Worm (Caenorhabditis elegans): ENCODE data around the gene sqt-3.

Gene sqt-3

ce11 chrV:12349365-12349764 is 3.2 kb upstream of the sqt-3 start:
- no peak for TF ChIP-seq tab-1 (GFP tag; IDR thresholded peaks at IDR 0.05)
- TF ChIP-seq cog-1 (tag; optimal IDR thresholded peaks at IDR 0.05): no peak
- TF ChIP-seq T22C8.4 (GFP tag; IDR thresholded peaks at IDR 0.05): no peak
- TF ChIP-seq klf-2 (GFP tag; conservative IDR thresholded peaks at IDR 0.05): no peak
- TF ChIP-seq flt-1 (GFP tag; IDR thresholded peaks at IDR 0.05): no peak
- TF ChIP-seq ztf-23 (GFP tag; IDR thresholded peaks at IDR 0.05): no peak
- no peak for TF ChIP-seq ztf-29 (GFP tag; IDR thresholded peaks at IDR 0.05)

ce11 chrV:12351842-12352241 is 703 bp upstream of the sqt-3 start:
- TF ChIP-seq ztf-23 (GFP tag; IDR thresholded peaks at IDR 0.05): no peak
- no peak for TF ChIP-seq T22C8.4 (GFP tag; IDR thresholded peaks at IDR 0.05)
- no peak for TF ChIP-seq klf-2 (GFP tag; conservative IDR thresholded peaks at IDR 0.05)
- TF ChIP-seq cog-1 (tag; optimal IDR thresholded peaks at IDR 0.05): no peak
- TF ChIP-seq flt-1 (GFP tag; IDR thresholded peaks at IDR 0.05): no peak
- TF ChIP-seq med-1 (GFP tag; optimal IDR thresholded peaks at IDR 0.05; ENCODE audit: insufficient read depth): no peak
- no peak for TF ChIP-seq tab-1 (GFP tag; IDR thresholded peaks at IDR 0.05)
- no peak for TF ChIP-seq ref-1 (GFP tag; conservative IDR thresholded peaks at IDR 0.05)
- TF ChIP-seq ztf-29 (GFP tag; IDR thresholded peaks at IDR 0.05): no peak

ce11 chrV:12352881-12353280 is 336 bp downstream of the sqt-3 start:
- TF ChIP-seq tab-1 (GFP tag; IDR thresholded peaks at IDR 0.05): no peak
- TF ChIP-seq ztf-29 (GFP tag; IDR thresholded peaks at IDR 0.05): no peak
- TF ChIP-seq ref-1 (GFP tag; conservative IDR thresholded peaks at IDR 0.05): no peak
- TF ChIP-seq T22C8.4 (GFP tag; IDR thresholded peaks at IDR 0.05): no peak; the same call in 1 of the 2 replicates
- TF ChIP-seq cog-1 (tag; optimal IDR thresholded peaks at IDR 0.05): no peak
- TF ChIP-seq med-1 (GFP tag; optimal IDR thresholded peaks at IDR 0.05; ENCODE audit: insufficient read depth): no peak
- no peak for TF ChIP-seq klf-2 (GFP tag; conservative IDR thresholded peaks at IDR 0.05)
- TF ChIP-seq flt-1 (GFP tag; IDR thresholded peaks at IDR 0.05): no peak
- no peak for TF ChIP-seq ztf-23 (GFP tag; IDR thresholded peaks at IDR 0.05)

ce11 chrV:12353505-12353904 is 960 bp downstream of the sqt-3 start:
- TF ChIP-seq ref-1 (GFP tag; conservative IDR thresholded peaks at IDR 0.05) (no peak), ztf-23 (GFP tag; IDR thresholded peaks at IDR 0.05) (no peak), med-1 (GFP tag; optimal IDR thresholded peaks at IDR 0.05; ENCODE audit: insufficient read depth) (no peak), T22C8.4 (GFP tag; IDR thresholded peaks at IDR 0.05) (peak; percentile 43; the same call in 1 of the 2 replicates), flt-1 (GFP tag; IDR thresholded peaks at IDR 0.05) (no peak; the same call in 1 of the 2 replicates), ztf-29 (GFP tag; IDR thresholded peaks at IDR 0.05) (peak; percentile 12; the same call in 1 of the 2 replicates), cog-1 (tag; optimal IDR thresholded peaks at IDR 0.05) (no peak), klf-2 (GFP tag; conservative IDR thresholded peaks at IDR 0.05) (no peak), tab-1 (GFP tag; IDR thresholded peaks at IDR 0.05) (no peak)

ce11 chrV:12354193-12354830 is 1.8 kb downstream of the sqt-3 start:
- TF ChIP-seq med-1 (GFP tag; optimal IDR thresholded peaks at IDR 0.05; ENCODE audit: insufficient read depth) (no peak), ref-1 (GFP tag; conservative IDR thresholded peaks at IDR 0.05) (no peak), ztf-29 (GFP tag; IDR thresholded peaks at IDR 0.05) (no peak), flt-1 (GFP tag; IDR thresholded peaks at IDR 0.05) (peak; percentile 54; the same call in 1 of the 2 replicates), tab-1 (GFP tag; IDR thresholded peaks at IDR 0.05) (no peak)

- no peak for TF ChIP-seq med-1 (GFP tag; optimal IDR thresholded peaks at IDR 0.05; ENCODE audit: insufficient read depth)
- no peak for TF ChIP-seq ztf-29 (GFP tag; IDR thresholded peaks at IDR 0.05)
- no peak for TF ChIP-seq ztf-23 (GFP tag; IDR thresholded peaks at IDR 0.05)
- no peak for TF ChIP-seq klf-2 (GFP tag; conservative IDR thresholded peaks at IDR 0.05)
- no peak for TF ChIP-seq cog-1 (tag; optimal IDR thresholded peaks at IDR 0.05)
- no peak for TF ChIP-seq T22C8.4 (GFP tag; IDR thresholded peaks at IDR 0.05)
- TF ChIP-seq ref-1 (GFP tag; conservative IDR thresholded peaks at IDR 0.05): no peak
- no peak for TF ChIP-seq flt-1 (GFP tag; IDR thresholded peaks at IDR 0.05)
- TF ChIP-seq tab-1 (GFP tag; IDR thresholded peaks at IDR 0.05): no peak
These were observed 5.1 kb downstream of the sqt-3 start for ce11 chrV:12357632-12358031.

- no peak for TF ChIP-seq tab-1 (GFP tag; IDR thresholded peaks at IDR 0.05)
- TF ChIP-seq T22C8.4 (GFP tag; IDR thresholded peaks at IDR 0.05): no peak
- no peak for TF ChIP-seq ref-1 (GFP tag; conservative IDR thresholded peaks at IDR 0.05)
- no peak for TF ChIP-seq ztf-29 (GFP tag; IDR thresholded peaks at IDR 0.05)
- TF ChIP-seq flt-1 (GFP tag; IDR thresholded peaks at IDR 0.05): no peak
- no peak for TF ChIP-seq ztf-23 (GFP tag; IDR thresholded peaks at IDR 0.05)
- no peak for TF ChIP-seq med-1 (GFP tag; optimal IDR thresholded peaks at IDR 0.05; ENCODE audit: insufficient read depth)
- TF ChIP-seq klf-2 (GFP tag; conservative IDR thresholded peaks at IDR 0.05): no peak
- TF ChIP-seq cog-1 (tag; optimal IDR thresholded peaks at IDR 0.05): no peak
These were observed 5.8 kb downstream of the sqt-3 start, which contains the start of gene F23H12.5 for ce11 chrV:12358347-12358746. Gene F23H12.5 (plus strand): TSS chrV:12358647.

ce11 chrV:12361644-12362043 is 9.1 kb downstream of the sqt-3 start, which contains the start of gene fipr-1:
Gene fipr-1 (minus strand): TSS chrV:12361744.
- TF ChIP-seq cog-1 (tag; optimal IDR thresholded peaks at IDR 0.05) (no peak), med-1 (GFP tag; optimal IDR thresholded peaks at IDR 0.05; ENCODE audit: insufficient read depth) (no peak), flt-1 (GFP tag; IDR thresholded peaks at IDR 0.05) (no peak), tab-1 (GFP tag; IDR thresholded peaks at IDR 0.05) (no peak)

- TF ChIP-seq cog-1 (tag; optimal IDR thresholded peaks at IDR 0.05): no peak
- TF ChIP-seq med-1 (GFP tag; optimal IDR thresholded peaks at IDR 0.05; ENCODE audit: insufficient read depth): no peak
- no peak for TF ChIP-seq ztf-29 (GFP tag; IDR thresholded peaks at IDR 0.05)
- TF ChIP-seq T22C8.4 (GFP tag; IDR thresholded peaks at IDR 0.05): no peak
- TF ChIP-seq ref-1 (GFP tag; conservative IDR thresholded peaks at IDR 0.05): no peak
- TF ChIP-seq tab-1 (GFP tag; IDR thresholded peaks at IDR 0.05): no peak
- TF ChIP-seq ztf-23 (GFP tag; IDR thresholded peaks at IDR 0.05): no peak
- TF ChIP-seq klf-2 (GFP tag; conservative IDR thresholded peaks at IDR 0.05): no peak
- TF ChIP-seq flt-1 (GFP tag; IDR thresholded peaks at IDR 0.05): no peak
These were observed 12.6 kb downstream of the sqt-3 start, which contains the start of gene fipr-2 for ce11 chrV:12365104-12365503. Gene fipr-2 (plus strand): TSS chrV:12365348.

ce11 chrV:12369437-12369836 is 16.9 kb downstream of the sqt-3 start, which contains the start of gene gcy-13:
Gene gcy-13 (minus strand): TSS chrV:12369537.
- no peak for TF ChIP-seq tab-1 (GFP tag; IDR thresholded peaks at IDR 0.05)
- TF ChIP-seq med-1 (GFP tag; optimal IDR thresholded peaks at IDR 0.05; ENCODE audit: insufficient read depth): no peak
- no peak for TF ChIP-seq ref-1 (GFP tag; conservative IDR thresholded peaks at IDR 0.05)
- TF ChIP-seq ztf-29 (GFP tag; IDR thresholded peaks at IDR 0.05): no peak
- TF ChIP-seq flt-1 (GFP tag; IDR thresholded peaks at IDR 0.05): no peak
- TF ChIP-seq cog-1 (tag; optimal IDR thresholded peaks at IDR 0.05): no peak
- no peak for TF ChIP-seq T22C8.4 (GFP tag; IDR thresholded peaks at IDR 0.05)
- no peak for TF ChIP-seq klf-2 (GFP tag; conservative IDR thresholded peaks at IDR 0.05)
- TF ChIP-seq ztf-23 (GFP tag; IDR thresholded peaks at IDR 0.05): no peak

All from whole organism, midembryonic.